Worm (Caenorhabditis elegans): ENCODE measurements around the gene nlp-55.

- no peak for TF ChIP-seq ceh-14 (tag; optimal IDR thresholded peaks at IDR 0.05)
- no peak for TF ChIP-seq elt-2 (tag; optimal IDR thresholded peaks at IDR 0.05)
Observed at ce11 chrII:8314768-8315167, 19.6 kb upstream of the nlp-55 start.
